Fruit fly (Drosophila melanogaster): Measurements from ENCODE around the gene Polr3C.

Gene Polr3C

dm6 chr3R:12451376-12451775, 8.8 kb upstream of the Polr3C start (continued):
- TF ChIP-seq btn (GFP tag; optimal IDR thresholded peaks at IDR 0.05), result no peak
- peak; percentile 9 for TF ChIP-seq CG5245 (GFP tag; optimal IDR thresholded peaks at IDR 0.05)
- no peak for TF ChIP-seq CG33557 (GFP tag; optimal IDR thresholded peaks at IDR 0.05)
- TF ChIP-seq onecut (GFP tag; IDR thresholded peaks at IDR 0.05), result peak; percentile 48
- TF ChIP-seq Sry-δ (GFP tag; optimal IDR thresholded peaks at IDR 0.05), result no peak
- no peak for TF ChIP-seq tna (GFP tag; IDR thresholded peaks at IDR 0.05; ENCODE audit: partially characterized antibody)
- no peak for TF ChIP-seq CG12942 (GFP tag; optimal IDR thresholded peaks at IDR 0.05)
- no peak for TF ChIP-seq CG11085 (GFP tag; IDR thresholded peaks at IDR 0.05)
- TF ChIP-seq Jarid2 (GFP tag; optimal IDR thresholded peaks at IDR 0.05), result no peak
- TF ChIP-seq E2f2 (GFP tag; IDR thresholded peaks at IDR 0.05), result peak; percentile 13; the same call in 1 of the 2 replicates
- TF ChIP-seq gt (GFP tag; IDR thresholded peaks at IDR 0.05), result no peak
- no peak for TF ChIP-seq Lim3 (GFP tag; IDR thresholded peaks at IDR 0.05)
- TF ChIP-seq pita (GFP tag; optimal IDR thresholded peaks at IDR 0.05), result no peak
- no peak for TF ChIP-seq CG9609 (GFP tag; optimal IDR thresholded peaks at IDR 0.05)
- peak; percentile 22 for TF ChIP-seq CG2120 (GFP tag; optimal IDR thresholded peaks at IDR 0.05)
- no peak for TF ChIP-seq danr (GFP tag; IDR thresholded peaks at IDR 0.05)
- peak; percentile 29 for TF ChIP-seq CG2712 (tag; optimal IDR thresholded peaks at IDR 0.05)
- no peak for TF ChIP-seq CG7987 (GFP tag; optimal IDR thresholded peaks at IDR 0.05)
- TF ChIP-seq CG9437 (GFP tag; optimal IDR thresholded peaks at IDR 0.05), result peak; percentile 5
- TF ChIP-seq Meics (GFP tag; optimal IDR thresholded peaks at IDR 0.05), result peak; percentile 12
- no peak for TF ChIP-seq cwo (GFP tag; optimal IDR thresholded peaks at IDR 0.05)
- no peak for TF ChIP-seq CG3163 (GFP tag; optimal IDR thresholded peaks at IDR 0.05)
- TF ChIP-seq jing (GFP tag; optimal IDR thresholded peaks at IDR 0.05), result no peak
- TF ChIP-seq Fer2 (tag; optimal IDR thresholded peaks at IDR 0.05), result no peak
- TF ChIP-seq zfh2 (GFP tag; optimal IDR thresholded peaks at IDR 0.05), result no peak
- TF ChIP-seq cas (GFP tag; IDR thresholded peaks at IDR 0.05), result no peak
- peak; percentile 48 for TF ChIP-seq Fer3 (tag; optimal IDR thresholded peaks at IDR 0.05)
- TF ChIP-seq Fer1 (GFP tag; optimal IDR thresholded peaks at IDR 0.05), result peak; percentile 43
- TF ChIP-seq trh (GFP tag; optimal IDR thresholded peaks at IDR 0.05), result no peak
- TF ChIP-seq unpg (GFP tag; optimal IDR thresholded peaks at IDR 0.05), result peak; percentile 52
- no peak for TF ChIP-seq Mes4 (GFP tag; optimal IDR thresholded peaks at IDR 0.05)
- TF ChIP-seq phol (tag; optimal IDR thresholded peaks at IDR 0.05), result peak; percentile 47
- no peak for TF ChIP-seq CG2199 (GFP tag; IDR thresholded peaks at IDR 0.05)
- no peak for TF ChIP-seq run (tag; optimal IDR thresholded peaks at IDR 0.05)
- 0 out of 2 replicates have a peak, but pooled peaks have one; percentile 31 for TF ChIP-seq sisA (GFP tag; IDR thresholded peaks at IDR 0.05)
- peak; percentile 8 for TF ChIP-seq Hsf (GFP tag; optimal IDR thresholded peaks at IDR 0.05)
- TF ChIP-seq Antp (GFP tag; optimal IDR thresholded peaks at IDR 0.05), result no peak
- peak; percentile 52 for TF ChIP-seq grau (tag; optimal IDR thresholded peaks at IDR 0.05)
- TF ChIP-seq CG12071 (GFP tag; optimal IDR thresholded peaks at IDR 0.05), result peak; percentile 9
- no peak for TF ChIP-seq CG11696 (GFP tag; IDR thresholded peaks at IDR 0.05)
- TF ChIP-seq pfk (GFP tag; optimal IDR thresholded peaks at IDR 0.05), result no peak
- TF ChIP-seq Tbp (GFP tag; optimal IDR thresholded peaks at IDR 0.05), result no peak
- TF ChIP-seq CG4404 (GFP tag; IDR thresholded peaks at IDR 0.05), result no peak
- no peak for TF ChIP-seq inv (GFP tag; IDR thresholded peaks at IDR 0.05; ENCODE audit: partially characterized antibody)
- TF ChIP-seq ems (GFP tag; optimal IDR thresholded peaks at IDR 0.05), result peak; percentile 4
- no peak for TF ChIP-seq eyg (GFP tag; optimal IDR thresholded peaks at IDR 0.05)
- TF ChIP-seq CG15514 (GFP tag; optimal IDR thresholded peaks at IDR 0.05), result no peak
- no peak for TF ChIP-seq NC2β (GFP tag; optimal IDR thresholded peaks at IDR 0.05)
- TF ChIP-seq dmrt11E (tag; optimal IDR thresholded peaks at IDR 0.05), result no peak
- no peak for TF ChIP-seq crp (GFP tag; optimal IDR thresholded peaks at IDR 0.05)
- TF ChIP-seq CG2116 (GFP tag; optimal IDR thresholded peaks at IDR 0.05), result no peak
- TF ChIP-seq CG13123 (GFP tag; optimal IDR thresholded peaks at IDR 0.05), result no peak
